Worm (Caenorhabditis elegans) whole organism, early embryonic: Measurements from ENCODE around the gene drd-5.
"Not testable (repeated sequence)": the region's sequence is repeated elsewhere in the genome, so short reads cannot be mapped to it uniquely, and the experiment has no call there.

Source experiments
- B0310.2 ChIP-seq: sonication (generic microtip); optimal IDR thresholded peaks from 2 replicates; lab custom pipeline; 2016; ENCODE audit warnings: mild to moderate bottlenecking, missing genetic modification characterization, missing compliant biosample characterization
- F13C5.2 ChIP-seq: sonication (generic microtip); optimal IDR thresholded peaks from 2 replicates; lab custom pipeline; 2017; ENCODE audit warnings: mild to moderate bottlenecking, missing genetic modification characterization, inconsistent platforms, missing compliant biosample characterization
- aly-1 ChIP-seq: sonication (generic microtip); optimal IDR thresholded peaks from 2 replicates; lab custom pipeline; 2016; ENCODE audit warnings: missing genetic modification characterization, missing compliant biosample characterization
- ama-1 ChIP-seq: fragments of 150-350 bp; optimal IDR thresholded peaks from 2 replicates; lab custom pipeline; 2014
- ceh-13 ChIP-seq: fragments of 200-800 bp; sonication (Bioruptor generic); optimal IDR thresholded peaks from 2 replicates; lab custom pipeline; 2018; ENCODE audit warnings: mild to moderate bottlenecking, missing genetic modification characterization, missing compliant biosample characterization
- ceh-36 ChIP-seq: sonication (generic microtip); optimal IDR thresholded peaks from 2 replicates; lab custom pipeline; 2016; ENCODE audit warnings: missing genetic modification characterization, inconsistent platforms, missing compliant biosample characterization
- ets-7 ChIP-seq: sonication (generic microtip); optimal IDR thresholded peaks from 2 replicates; lab custom pipeline; 2016; ENCODE audit warnings: missing genotype, missing genetic modification characterization, missing compliant biosample characterization
- flt-1 ChIP-seq: fragments of 200-800 bp; sonication (Bioruptor generic); IDR thresholded peaks from 2 replicates; pipeline ENCODE4 v1.3.6; 2022; ENCODE audit warnings: missing genetic modification characterization, missing compliant biosample characterization
- hmbx-1 ChIP-seq: sonication (generic microtip); optimal IDR thresholded peaks from 2 replicates; lab custom pipeline; 2016; ENCODE audit warnings: mild to moderate bottlenecking, missing genetic modification characterization, missing compliant biosample characterization
- hmg-4 ChIP-seq: fragments of 200-800 bp; sonication (Bioruptor generic); optimal IDR thresholded peaks from 2 replicates; lab custom pipeline; 2018; ENCODE audit warnings: mild to moderate bottlenecking, missing genetic modification characterization, missing compliant biosample characterization
- hnd-1 ChIP-seq: sonication (generic microtip); optimal IDR thresholded peaks from 2 replicates; lab custom pipeline; 2016; ENCODE audit warnings: missing genetic modification characterization, missing compliant biosample characterization
- pes-1 ChIP-seq: fragments of 200-800 bp; sonication (Bioruptor generic); IDR thresholded peaks from 2 replicates; pipeline ENCODE4 v1.3.6; 2022; ENCODE audit warnings: missing genetic modification reagents, missing genetic modification characterization, missing compliant biosample characterization
- scrt-1 ChIP-seq: fragments of 200-800 bp; sonication (Bioruptor generic); IDR thresholded peaks from 2 replicates; pipeline ENCODE4 v1.3.6; 2022; ENCODE audit warnings: missing genetic modification characterization, missing compliant biosample characterization
- sea-1 ChIP-seq: fragments of 200-800 bp; sonication (Bioruptor generic); conservative IDR thresholded peaks from 2 replicates; pipeline ENCODE4 v1.3.6; 2022; ENCODE audit warnings: missing genetic modification characterization, missing compliant biosample characterization
- tbx-11 ChIP-seq: fragments of 200-800 bp; sonication (Bioruptor generic); IDR thresholded peaks from 2 replicates; pipeline ENCODE4 v1.3.6; 2022; ENCODE audit warnings: missing genetic modification characterization, missing compliant biosample characterization
- tbx-37 ChIP-seq: fragments of 200-800 bp; sonication (Bioruptor generic); conservative IDR thresholded peaks from 2 replicates; pipeline ENCODE4 v1.3.6; 2022; ENCODE audit warnings: missing genetic modification reagents, missing genetic modification characterization, missing compliant biosample characterization
- tra-4 ChIP-seq: sonication (generic microtip); optimal IDR thresholded peaks from 2 replicates; lab custom pipeline; 2017; ENCODE audit warnings: missing genetic modification characterization, missing compliant biosample characterization

Gene drd-5

ce11 chrX:8321811-8322210 lies 24.3 kb downstream of the drd-5 start, which contains the start of gene abu-9:
TSS of gene abu-9 (plus strand) at chrX:8322111.
- not testable (repeated sequence) for TF ChIP-seq aly-1, hnd-1, tra-4 (tag; lab: Kevin White, UChicago)

ce11 chrX:8320889-8321288 lies 25.3 kb downstream of the drd-5 start, which contains the start of gene pqn-57:
TSS of gene pqn-57 (minus strand) at chrX:8320989.
- no peak for TF ChIP-seq tbx-11 (GFP tag; lab: Robert Waterston, UW)

- TF ChIP-seq sea-1 (GFP tag; lab: Robert Waterston, UW): no peak
- no peak for TF ChIP-seq pes-1 (GFP tag; lab: Robert Waterston, UW)
- no peak for TF ChIP-seq tbx-37 (GFP tag; lab: Robert Waterston, UW)
- TF ChIP-seq hnd-1 (tag; lab: Kevin White, UChicago): no peak
- TF ChIP-seq tra-4 (tag; lab: Kevin White, UChicago): no peak
- no peak for TF ChIP-seq ceh-36 (tag; lab: Kevin White, UChicago)
- no peak for TF ChIP-seq hmg-4 (GFP tag; lab: Kevin White, UChicago)
- no peak for TF ChIP-seq F13C5.2 (tag; lab: Kevin White, UChicago)
- no peak for TF ChIP-seq tbx-11 (GFP tag; lab: Robert Waterston, UW)
- no peak for TF ChIP-seq hmbx-1 (tag; lab: Kevin White, UChicago)
- TF ChIP-seq flt-1 (GFP tag; lab: Robert Waterston, UW): no peak
- no peak for TF ChIP-seq B0310.2 (tag; lab: Kevin White, UChicago)
- no peak for TF ChIP-seq ama-1 (lab: Kevin White, UChicago)
- TF ChIP-seq ceh-13 (GFP tag; lab: Kevin White, UChicago): no peak
- TF ChIP-seq ets-7: no peak
- no peak for TF ChIP-seq scrt-1 (GFP tag; lab: Robert Waterston, UW)
- no peak for TF ChIP-seq aly-1 (tag; lab: Kevin White, UChicago)
Observed at ce11 chrX:8318950-8319349, 27.2 kb downstream of the drd-5 start, which contains the start of gene srh-11. TSS of gene srh-11 (minus strand) at chrX:8319050.

ce11 chrX:8311590-8311989 lies 34.6 kb downstream of the drd-5 start:
- TF ChIP-seq tbx-37 (GFP tag; lab: Robert Waterston, UW): no peak
- TF ChIP-seq ets-7: no peak
- TF ChIP-seq scrt-1 (GFP tag; lab: Robert Waterston, UW): no peak
- no peak for TF ChIP-seq hnd-1 (tag; lab: Kevin White, UChicago)
- no peak for TF ChIP-seq ama-1 (lab: Kevin White, UChicago)
- no peak for TF ChIP-seq hmg-4 (GFP tag; lab: Kevin White, UChicago)
- TF ChIP-seq tbx-11 (GFP tag; lab: Robert Waterston, UW): no peak
- no peak for TF ChIP-seq ceh-13 (GFP tag; lab: Kevin White, UChicago)
- TF ChIP-seq ceh-36 (tag; lab: Kevin White, UChicago): no peak
- TF ChIP-seq flt-1 (GFP tag; lab: Robert Waterston, UW): no peak
- TF ChIP-seq pes-1 (GFP tag; lab: Robert Waterston, UW): no peak
- TF ChIP-seq F13C5.2 (tag; lab: Kevin White, UChicago): no peak
- no peak for TF ChIP-seq tra-4 (tag; lab: Kevin White, UChicago)
- TF ChIP-seq sea-1 (GFP tag; lab: Robert Waterston, UW): no peak
- no peak for TF ChIP-seq B0310.2 (tag; lab: Kevin White, UChicago)

ce11 chrX:8310747-8311146 lies 35.4 kb downstream of the drd-5 start:
- TF ChIP-seq sea-1 (GFP tag; lab: Robert Waterston, UW): no peak
- no peak for TF ChIP-seq aly-1 (tag; lab: Kevin White, UChicago)
- TF ChIP-seq ceh-13 (GFP tag; lab: Kevin White, UChicago): no peak
- TF ChIP-seq B0310.2 (tag; lab: Kevin White, UChicago): no peak
- no peak for TF ChIP-seq ama-1 (lab: Kevin White, UChicago)
- no peak for TF ChIP-seq ceh-36 (tag; lab: Kevin White, UChicago)
- no peak for TF ChIP-seq hnd-1 (tag; lab: Kevin White, UChicago)
- no peak for TF ChIP-seq tbx-37 (GFP tag; lab: Robert Waterston, UW)
- no peak for TF ChIP-seq tbx-11 (GFP tag; lab: Robert Waterston, UW)
- no peak for TF ChIP-seq flt-1 (GFP tag; lab: Robert Waterston, UW)
- no peak for TF ChIP-seq F13C5.2 (tag; lab: Kevin White, UChicago)

ce11 chrX:8308491-8308890 lies 37.7 kb downstream of the drd-5 start:
- TF ChIP-seq sea-1 (GFP tag; lab: Robert Waterston, UW) (no peak), ama-1 (lab: Kevin White, UChicago) (no peak), scrt-1 (GFP tag; lab: Robert Waterston, UW) (no peak), tbx-11 (GFP tag; lab: Robert Waterston, UW) (no peak), hmbx-1 (tag; lab: Kevin White, UChicago) (no peak), ets-7 (no peak), flt-1 (GFP tag; lab: Robert Waterston, UW) (no peak), pes-1 (GFP tag; lab: Robert Waterston, UW) (no peak), ceh-13 (GFP tag; lab: Kevin White, UChicago) (no peak), aly-1 (tag; lab: Kevin White, UChicago) (no peak), tbx-37 (GFP tag; lab: Robert Waterston, UW) (no peak)

- TF ChIP-seq tbx-37 (GFP tag; lab: Robert Waterston, UW): no peak
Observed at ce11 chrX:8307600-8307999, 38.5 kb downstream of the drd-5 start, which contains the start of gene R09F10.5. TSS of gene R09F10.5 (minus strand) at chrX:8307700.

- no peak for TF ChIP-seq ceh-13 (GFP tag; lab: Kevin White, UChicago)
- TF ChIP-seq hmbx-1 (tag; lab: Kevin White, UChicago): no peak
- no peak for TF ChIP-seq tbx-11 (GFP tag; lab: Robert Waterston, UW)
- TF ChIP-seq pes-1 (GFP tag; lab: Robert Waterston, UW): no peak
- TF ChIP-seq tbx-37 (GFP tag; lab: Robert Waterston, UW): no peak
- no peak for TF ChIP-seq scrt-1 (GFP tag; lab: Robert Waterston, UW)
- no peak for TF ChIP-seq aly-1 (tag; lab: Kevin White, UChicago)
- TF ChIP-seq F13C5.2 (tag; lab: Kevin White, UChicago): no peak
- TF ChIP-seq hmg-4 (GFP tag; lab: Kevin White, UChicago): no peak
- TF ChIP-seq ets-7: no peak
- no peak for TF ChIP-seq flt-1 (GFP tag; lab: Robert Waterston, UW)
- TF ChIP-seq B0310.2 (tag; lab: Kevin White, UChicago): no peak
- TF ChIP-seq ama-1 (lab: Kevin White, UChicago): no peak
- TF ChIP-seq sea-1 (GFP tag; lab: Robert Waterston, UW): no peak
- no peak for TF ChIP-seq ceh-36 (tag; lab: Kevin White, UChicago)
- TF ChIP-seq hnd-1 (tag; lab: Kevin White, UChicago): no peak
- TF ChIP-seq tra-4 (tag; lab: Kevin White, UChicago): no peak
Observed at ce11 chrX:8302803-8303202, 43.3 kb downstream of the drd-5 start.
